Fruit fly (Drosophila melanogaster) whole organism: Measurements from ENCODE around the gene CG32295.

Experiments used
- CG8478 ChIP-seq: fragments of >200 bp; optimal IDR thresholded peaks from 2 replicates; lab custom pipeline; 2018; ENCODE audit warnings: inconsistent platforms
- pan ChIP-seq: fragments of >200 bp; optimal IDR thresholded peaks from 2 replicates; lab custom pipeline; 2017
- psq ChIP-seq: fragments of >200 bp; optimal IDR thresholded peaks from 2 replicates; lab custom pipeline; 2017

DNA sequence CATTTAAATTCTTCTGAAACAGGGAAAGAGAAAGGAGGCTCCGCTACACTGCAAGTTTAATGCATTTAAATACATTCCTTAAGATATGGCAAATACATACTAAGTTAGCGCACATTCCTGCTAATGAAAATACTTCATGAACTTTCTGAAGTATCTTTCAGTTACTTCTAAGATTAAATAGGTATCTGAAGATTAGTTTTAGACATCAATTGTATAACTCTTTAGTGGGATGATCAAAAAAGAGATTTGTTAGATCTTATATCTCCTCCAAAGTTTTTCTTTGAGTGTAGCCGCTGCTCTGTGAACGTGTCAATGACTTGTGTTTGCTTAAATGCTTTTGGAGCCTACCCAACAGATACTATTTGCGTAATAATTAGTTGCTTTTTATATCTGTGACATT lies 48.5 kb upstream of the CG32295 start:
- TF ChIP-seq CG8478 (lab: Kevin White, UChicago) (no peak), pan (lab: Kevin White, UChicago) (no peak), psq (lab: Kevin White, UChicago) (no peak)
